Fruit fly (Drosophila melanogaster) whole organism, prepupa: ENCODE results near the gene Pino.

Experiments
- CG10669 ChIP-seq: fragments of 200-800 bp; sonication (Bioruptor generic); optimal IDR thresholded peaks from 3 replicates; lab custom pipeline; 2018; ENCODE audit warnings: missing biosample characterization, mild to moderate bottlenecking, missing genetic modification characterization, moderate library complexity
- CG11294 ChIP-seq: fragments of 200-800 bp; sonication (Bioruptor generic); IDR thresholded peaks from 2 replicates; pipeline ENCODE4 v1.3.6; 2022; ENCODE audit warnings: missing biosample characterization, missing genetic modification characterization
- CG11762 ChIP-seq: fragments of 200-800 bp; sonication (Bioruptor generic); optimal IDR thresholded peaks from 3 replicates; lab custom pipeline; 2016; ENCODE audit warnings: missing biosample characterization, missing genetic modification characterization; ENCODE audit not compliant: insufficient read depth
- CG15336 ChIP-seq: fragments of 200-800 bp; sonication (Bioruptor generic); IDR thresholded peaks from 2 replicates; pipeline ENCODE4 v1.3.6; 2022; ENCODE audit warnings: missing biosample characterization, missing genetic modification characterization
- CG1621 ChIP-seq: fragments of 200-800 bp; sonication (Bioruptor generic); optimal IDR thresholded peaks from 3 replicates; lab custom pipeline; 2018; ENCODE audit warnings: missing biosample characterization, mild to moderate bottlenecking, missing genetic modification characterization
- CG16779 ChIP-seq: fragments of 200-800 bp; sonication (Bioruptor generic); optimal IDR thresholded peaks from 3 replicates; lab custom pipeline; 2017; ENCODE audit warnings: missing biosample characterization, mild to moderate bottlenecking, missing genetic modification characterization
- CG31627 ChIP-seq: fragments of 200-800 bp; sonication (Bioruptor generic); optimal IDR thresholded peaks from 3 replicates; lab custom pipeline; 2016; ENCODE audit warnings: missing biosample characterization, missing genetic modification characterization
- CG32006 ChIP-seq: fragments of 200-800 bp; sonication (Bioruptor generic); optimal IDR thresholded peaks from 3 replicates; lab custom pipeline; 2017; ENCODE audit warnings: missing biosample characterization, mild to moderate bottlenecking, missing genetic modification characterization
- CG34406 ChIP-seq: fragments of 200-800 bp; sonication (Bioruptor generic); optimal IDR thresholded peaks from 3 replicates; lab custom pipeline; 2016; ENCODE audit warnings: missing biosample characterization, missing genetic modification characterization
- CG3919 ChIP-seq: fragments of 200-800 bp; sonication (Bioruptor generic); optimal IDR thresholded peaks from 3 replicates; lab custom pipeline; 2016; ENCODE audit warnings: missing biosample characterization, missing genetic modification characterization
- CG4318 ChIP-seq: fragments of 200-800 bp; sonication (Bioruptor generic); optimal IDR thresholded peaks from 3 replicates; lab custom pipeline; 2017; ENCODE audit warnings: missing biosample characterization, mild to moderate bottlenecking, missing genetic modification characterization
- CG6163 ChIP-seq: fragments of 200-800 bp; sonication (Bioruptor generic); IDR thresholded peaks from 3 replicates; pipeline ENCODE4 v1.3.6; 2022; ENCODE audit warnings: missing biosample characterization, missing genetic modification characterization
- CG6276 ChIP-seq: fragments of 200-800 bp; sonication (Bioruptor generic); optimal IDR thresholded peaks from 2 replicates; lab custom pipeline; 2017; ENCODE audit warnings: missing biosample characterization, mild to moderate bottlenecking, missing genetic modification characterization
- CG6808 ChIP-seq: fragments of 200-800 bp; sonication (Bioruptor generic); optimal IDR thresholded peaks from 3 replicates; lab custom pipeline; 2017; ENCODE audit warnings: missing biosample characterization, missing genetic modification characterization, mild to moderate bottlenecking, moderate library complexity, missing genetic modification reagents
- CG6854 ChIP-seq: fragments of 200-800 bp; sonication (Bioruptor generic); optimal IDR thresholded peaks from 2 replicates; lab custom pipeline; 2017; ENCODE audit warnings: missing biosample characterization, mild to moderate bottlenecking, missing genetic modification characterization
- CG7368 ChIP-seq: fragments of 200-800 bp; sonication (Bioruptor generic); optimal IDR thresholded peaks from 3 replicates; lab custom pipeline; 2016; ENCODE audit warnings: missing biosample characterization, missing genetic modification characterization
- CG8319 ChIP-seq: fragments of 200-800 bp; sonication (Bioruptor generic); optimal IDR thresholded peaks from 3 replicates; lab custom pipeline; 2016; ENCODE audit warnings: missing biosample characterization, missing genetic modification characterization
- CG8632 ChIP-seq: fragments of 200-800 bp; sonication (Bioruptor generic); optimal IDR thresholded peaks from 3 replicates; lab custom pipeline; 2016; ENCODE audit warnings: missing biosample characterization, missing genetic modification characterization
- CG9139 ChIP-seq: fragments of 200-800 bp; sonication (Bioruptor generic); optimal IDR thresholded peaks from 3 replicates; lab custom pipeline; 2017; ENCODE audit warnings: missing biosample characterization, mild to moderate bottlenecking, missing genetic modification characterization
- Eip75B ChIP-seq: fragments of 200-800 bp; sonication (Bioruptor generic); optimal IDR thresholded peaks from 3 replicates; lab custom pipeline; 2016; ENCODE audit warnings: missing biosample characterization, missing genetic modification characterization
- Eip78C ChIP-seq: fragments of 200-800 bp; sonication (Bioruptor generic); peaks from one replicate; lab custom pipeline; 2016; ENCODE audit warnings: missing biosample characterization, missing genetic modification characterization
- Ets21C ChIP-seq: fragments of 200-800 bp; sonication (Bioruptor generic); optimal IDR thresholded peaks from 3 replicates; lab custom pipeline; 2016; ENCODE audit warnings: missing biosample characterization, missing genetic modification characterization
- Ets96B ChIP-seq: fragments of 200-800 bp; optimal IDR thresholded peaks from 2 replicates; lab custom pipeline; 2019; ENCODE audit warnings: missing biosample characterization, mild to moderate bottlenecking, missing genetic modification characterization, moderate library complexity
- Hr38 ChIP-seq: sonication (Bioruptor generic); optimal IDR thresholded peaks from 2 replicates; lab custom pipeline; 2016; ENCODE audit warnings: missing biosample characterization, missing genetic modification characterization
- Hr39 ChIP-seq: fragments of 200-800 bp; sonication (Bioruptor generic); optimal IDR thresholded peaks from 2 replicates; lab custom pipeline; 2016; ENCODE audit warnings: missing biosample characterization, missing genetic modification characterization
- Hr4 ChIP-seq: fragments of 200-800 bp; sonication (Bioruptor generic); optimal IDR thresholded peaks from 3 replicates; lab custom pipeline; 2016; ENCODE audit warnings: missing biosample characterization, missing genetic modification characterization
- Lpt ChIP-seq: fragments of 200-800 bp; sonication (Bioruptor generic); optimal IDR thresholded peaks from 3 replicates; lab custom pipeline; 2016; ENCODE audit warnings: missing biosample characterization, missing genetic modification characterization
- OdsH ChIP-seq: fragments of 200-800 bp; sonication (Bioruptor generic); optimal IDR thresholded peaks from 3 replicates; lab custom pipeline; 2016; ENCODE audit warnings: missing biosample characterization, missing genetic modification characterization
- Smox ChIP-seq: fragments of 200-800 bp; sonication (Bioruptor generic); optimal IDR thresholded peaks from 3 replicates; lab custom pipeline; 2016; ENCODE audit warnings: missing biosample characterization, missing genetic modification characterization
- Sox14 ChIP-seq: fragments of 200-800 bp; sonication (Bioruptor generic); optimal IDR thresholded peaks from 3 replicates; lab custom pipeline; 2016; ENCODE audit warnings: missing biosample characterization, missing genetic modification characterization
- Sox15 ChIP-seq: fragments of 200-800 bp; sonication (Bioruptor generic); optimal IDR thresholded peaks from 3 replicates; lab custom pipeline; 2016; ENCODE audit warnings: missing biosample characterization, missing genetic modification characterization
- cyc ChIP-seq: fragments of 200-800 bp; sonication (Bioruptor generic); optimal IDR thresholded peaks from 3 replicates; lab custom pipeline; 2016; ENCODE audit warnings: missing biosample characterization, missing genetic modification characterization
- eg ChIP-seq: fragments of 200-800 bp; sonication (Bioruptor generic); IDR thresholded peaks from 3 replicates; pipeline ENCODE4 v1.3.6; 2022; ENCODE audit warnings: missing biosample characterization, missing genetic modification characterization
- esn ChIP-seq: fragments of 200-800 bp; sonication (Bioruptor generic); optimal IDR thresholded peaks from 2 replicates; lab custom pipeline; 2016; ENCODE audit warnings: missing biosample characterization, mild to moderate bottlenecking, missing genetic modification characterization, moderate library complexity
- fd59A ChIP-seq: fragments of 200-800 bp; sonication (Bioruptor generic); optimal IDR thresholded peaks from 2 replicates; lab custom pipeline; 2017; ENCODE audit warnings: missing biosample characterization, mild to moderate bottlenecking, missing genetic modification characterization, missing genetic modification reagents
- lz ChIP-seq: fragments of 200-800 bp; sonication (Bioruptor generic); optimal IDR thresholded peaks from 3 replicates; lab custom pipeline; 2016; ENCODE audit warnings: missing biosample characterization, missing genetic modification characterization
- net ChIP-seq: fragments of 200-800 bp; sonication (Bioruptor generic); optimal IDR thresholded peaks from 3 replicates; lab custom pipeline; 2016; ENCODE audit warnings: missing biosample characterization, missing genetic modification characterization
- pdm3 ChIP-seq: fragments of 200-800 bp; sonication (Bioruptor generic); optimal IDR thresholded peaks from 3 replicates; lab custom pipeline; 2016; ENCODE audit warnings: missing biosample characterization, missing genetic modification characterization
- salr ChIP-seq, 2 experiments: fragments of 200-800 bp; sonication (Bioruptor generic); optimal IDR thresholded peaks; 3 replicates each; lab custom pipeline; 2016 to 2018; ENCODE audit warnings: missing biosample characterization in 2 of 2, missing genetic modification characterization in 2 of 2, mild to moderate bottlenecking in 1 of 2
- ss ChIP-seq, 2 experiments: fragments of 200-800 bp; sonication (Bioruptor generic); optimal IDR thresholded peaks; 2 replicates in 1 of 2; 3 replicates in 1 of 2; lab custom pipeline; 2017 to 2018; ENCODE audit warnings: mild to moderate bottlenecking in 2 of 2, missing biosample characterization in 2 of 2, missing genetic modification characterization in 2 of 2, moderate library complexity in 1 of 2
- svp ChIP-seq: fragments of 200-800 bp; sonication (Bioruptor generic); peaks from one replicate; lab custom pipeline; 2016; ENCODE audit warnings: missing biosample characterization, missing genetic modification characterization
- vri ChIP-seq: fragments of 200-800 bp; sonication (Bioruptor generic); optimal IDR thresholded peaks from 3 replicates; lab custom pipeline; 2016; ENCODE audit warnings: missing biosample characterization, mild to moderate bottlenecking, missing genetic modification characterization

Gene Pino

dm6 chr2L:1121942-1122710, 6.6 kb downstream of the Pino start:
- TF ChIP-seq Sox15 (GFP tag; lab: Kevin White, UChicago) (no peak), svp (GFP tag; lab: Kevin White, UChicago) (peak; percentile 34), Eip78C (GFP tag; lab: Kevin White, UChicago) (peak; percentile 21), CG9139 (no peak)
- TF ChIP-seq, all 60 proteins: peak for 2

DNA sequence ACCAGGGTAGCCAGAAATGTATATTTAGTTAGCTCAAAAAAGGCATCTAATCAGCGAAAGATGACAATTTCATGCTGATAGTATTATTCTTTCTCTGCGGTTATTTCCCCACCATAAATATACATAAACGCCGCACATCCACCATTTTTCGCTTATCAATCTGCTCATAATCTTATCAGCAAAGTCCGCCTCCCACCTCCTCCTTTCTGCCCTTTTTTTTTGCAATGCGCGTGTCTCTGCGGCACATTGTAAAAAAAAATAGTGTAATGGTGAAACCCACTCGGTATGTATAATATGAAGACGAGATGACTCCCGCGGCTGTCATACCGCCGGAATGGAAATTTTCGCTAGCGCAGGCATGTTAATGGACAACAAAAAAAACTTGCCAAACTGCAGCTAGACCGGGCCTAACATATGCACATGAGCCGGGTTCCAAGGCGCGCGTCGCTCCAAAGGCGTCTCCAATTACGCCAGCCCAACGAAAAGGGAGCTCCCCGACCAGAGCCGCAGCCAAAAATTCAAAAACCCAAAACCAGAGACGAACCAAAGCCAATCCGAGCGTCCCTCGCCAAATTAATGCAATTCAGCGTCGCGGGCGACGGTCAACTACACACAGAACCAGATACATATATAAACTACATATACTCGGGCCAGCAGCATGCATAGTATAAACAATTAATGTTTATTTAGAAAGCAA, 8.4 kb downstream of the Pino start:
- TF ChIP-seq CG6163 (GFP tag; lab: Robert Waterston, UW), result peak; percentile 23; the same call in 1 of the 3 replicates
- TF ChIP-seq CG31627, result no peak

DNA sequence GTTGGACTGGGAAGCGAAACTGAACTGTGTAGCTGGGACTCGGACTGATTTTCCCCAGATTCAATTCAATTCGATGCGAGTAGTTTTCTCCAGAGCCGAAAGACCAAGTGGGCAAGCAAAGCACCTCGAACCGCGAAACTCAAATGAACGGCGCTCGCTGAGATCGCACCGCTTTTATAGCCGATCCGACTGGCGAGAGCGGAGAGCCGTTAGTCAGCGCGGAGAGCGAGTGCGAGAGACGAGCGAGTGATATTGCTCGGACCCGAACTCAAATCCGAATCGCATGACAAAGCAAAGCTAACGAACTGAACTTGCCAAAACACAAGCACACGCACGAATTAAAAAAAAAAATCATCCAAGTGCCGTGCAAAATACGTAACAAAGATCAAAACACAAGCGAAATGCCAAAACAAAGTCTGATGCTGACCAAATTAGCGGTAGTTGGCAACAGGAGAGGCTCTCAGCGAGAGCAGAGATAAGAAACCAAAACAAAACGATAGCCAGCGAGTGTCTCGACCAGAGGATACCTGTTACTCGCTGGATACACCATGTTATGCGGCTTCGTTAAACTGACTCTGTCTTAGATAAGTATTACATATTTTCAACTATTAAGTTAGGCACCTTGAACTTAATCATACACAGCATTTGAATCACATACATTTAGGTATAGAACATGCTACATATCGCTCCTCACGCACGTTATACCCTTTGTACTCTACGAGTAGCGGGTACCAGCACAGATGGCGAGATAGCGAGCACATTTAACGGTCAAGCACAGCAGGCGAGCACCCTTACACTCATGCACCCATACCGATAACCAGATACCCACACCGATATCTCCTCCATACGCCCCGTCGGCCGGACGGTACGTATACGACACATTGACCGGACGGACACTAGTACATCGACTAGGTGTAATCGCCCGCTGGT, 9.6 kb downstream of the Pino start:
- TF ChIP-seq CG3919 (GFP tag; lab: Kevin White, UChicago) (peak; percentile 71), CG32006 (GFP tag; lab: Kevin White, UChicago) (peak; percentile 85), salr (GFP tag; optimal IDR thresholded peaks at IDR 0.05; lab: Kevin White, UChicago) (peak in 1 of 2 experiments; percentile 73), vri (peak; percentile 79), OdsH (GFP tag; lab: Kevin White, UChicago) (peak; percentile 77), CG9139 (peak; percentile 9), CG10669 (peak; percentile 62), CG8632 (peak; percentile 70), Ets21C (GFP tag; lab: Kevin White, UChicago) (peak; percentile 57), Lpt (peak; percentile 1), Sox14 (peak; percentile 87), eg (GFP tag; lab: Robert Waterston, UW) (peak; percentile 84), net (GFP tag; lab: Kevin White, UChicago) (peak; percentile 84), Hr39 (GFP tag; lab: Kevin White, UChicago) (peak; percentile 82), CG15336 (GFP tag; lab: Robert Waterston, UW) (peak; percentile 78), CG6854 (GFP tag; lab: Kevin White, UChicago) (no peak), CG7368 (GFP tag; lab: Kevin White, UChicago) (peak; percentile 69), Hr4 (GFP tag; lab: Kevin White, UChicago) (peak; percentile 84), esn (GFP tag; lab: Kevin White, UChicago) (peak; percentile 82), CG31627 (peak; percentile 81), lz (GFP tag; lab: Kevin White, UChicago) (peak; percentile 83), Ets96B (tag; lab: Kevin White, UChicago) (peak; percentile 55), CG11762 (GFP tag; lab: Kevin White, UChicago) (peak; percentile 70), CG6808 (GFP tag; lab: Kevin White, UChicago) (peak; percentile 52), Hr38 (no peak), ss (GFP tag; optimal IDR thresholded peaks at IDR 0.05; lab: Kevin White, UChicago) (peak in 1 of 2 experiments; percentile 59), CG1621 (peak; percentile 55), Sox15 (GFP tag; lab: Kevin White, UChicago) (peak; percentile 73), CG16779 (tag; lab: Kevin White, UChicago) (peak; percentile 35), CG6276 (GFP tag; lab: Kevin White, UChicago) (peak; percentile 72), fd59A (GFP tag; lab: Kevin White, UChicago) (peak; percentile 37), Eip78C (GFP tag; lab: Kevin White, UChicago) (peak; percentile 94), cyc (GFP tag; lab: Kevin White, UChicago) (peak; percentile 73), CG8319 (GFP tag; lab: Kevin White, UChicago) (peak; percentile 75), CG4318 (GFP tag; lab: Kevin White, UChicago) (peak; percentile 31), Smox (GFP tag; lab: Kevin White, UChicago) (peak; percentile 81), Eip75B (GFP tag; lab: Kevin White, UChicago) (peak; percentile 77), CG11294 (GFP tag; lab: Robert Waterston, UW) (peak; percentile 79), CG34406 (GFP tag; lab: Kevin White, UChicago) (peak; percentile 78), pdm3 (GFP tag; lab: Kevin White, UChicago) (peak; percentile 85)
